Fruit fly (Drosophila melanogaster) whole organism, embryonic: ENCODE measurements around the gene CG11131.

ENCODE experiments used
- CG10979 ChIP-seq: fragments of 200-800 bp; sonication (Bioruptor generic); optimal IDR thresholded peaks from 2 replicates; lab custom pipeline; 2018; ENCODE audit warnings: missing biosample characterization, mild to moderate bottlenecking, missing genetic modification characterization, moderate library complexity
- CG11723 ChIP-seq: fragments of 200-800 bp; sonication (Bioruptor generic); optimal IDR thresholded peaks from 2 replicates; lab custom pipeline; 2017; ENCODE audit warnings: missing biosample characterization, mild to moderate bottlenecking, missing genetic modification characterization
- CG12071 ChIP-seq: fragments of 200-800 bp; sonication (Bioruptor generic); optimal IDR thresholded peaks from 3 replicates; lab custom pipeline; 2018; ENCODE audit warnings: missing biosample characterization, mild to moderate bottlenecking, missing genetic modification characterization
- CG12236 ChIP-seq: fragments of 200-800 bp; sonication (Bioruptor generic); optimal IDR thresholded peaks from 2 replicates; lab custom pipeline; 2016; ENCODE audit warnings: missing biosample characterization, missing genetic modification characterization
- CG12769 ChIP-seq: fragments of 200-800 bp; sonication (Bioruptor generic); optimal IDR thresholded peaks from 2 replicates; lab custom pipeline; 2019; ENCODE audit warnings: missing biosample characterization, mild to moderate bottlenecking, missing genetic modification characterization, moderate library complexity
- CG13424 ChIP-seq: fragments of 200-800 bp; sonication (Bioruptor generic); optimal IDR thresholded peaks from 2 replicates; lab custom pipeline; 2019; ENCODE audit warnings: missing biosample characterization, mild to moderate bottlenecking, missing genetic modification characterization, moderate library complexity
- CG13775 ChIP-seq: fragments of 200-800 bp; sonication (Bioruptor generic); optimal IDR thresholded peaks from 3 replicates; lab custom pipeline; 2017; ENCODE audit warnings: missing biosample characterization, mild to moderate bottlenecking, missing genetic modification characterization
- CG14014 ChIP-seq: fragments of 200-800 bp; sonication (Bioruptor generic); IDR thresholded peaks from 2 replicates; pipeline ENCODE4 v1.3.6; 2022; ENCODE audit warnings: missing biosample characterization, missing genetic modification characterization
- CG30020 ChIP-seq: fragments of 200-800 bp; optimal IDR thresholded peaks from 2 replicates; lab custom pipeline; 2019; ENCODE audit warnings: missing biosample characterization, mild to moderate bottlenecking, missing genetic modification characterization, moderate library complexity
- CG31388 ChIP-seq: fragments of 200-800 bp; sonication (Bioruptor generic); optimal IDR thresholded peaks from 2 replicates; lab custom pipeline; 2016; ENCODE audit warnings: missing biosample characterization, missing genetic modification characterization
- CG3163 ChIP-seq: fragments of 200-800 bp; sonication (Bioruptor generic); optimal IDR thresholded peaks from 3 replicates; lab custom pipeline; 2016; ENCODE audit warnings: missing biosample characterization, missing genetic modification characterization
- CG3838 ChIP-seq: fragments of 200-800 bp; sonication (Bioruptor generic); optimal IDR thresholded peaks from 3 replicates; lab custom pipeline; 2016; ENCODE audit warnings: missing biosample characterization, missing genetic modification characterization
- CG8765 ChIP-seq: fragments of 200-800 bp; sonication (Bioruptor generic); IDR thresholded peaks from 2 replicates; pipeline ENCODE4 v1.3.6; 2022; ENCODE audit warnings: missing biosample characterization, missing genetic modification characterization
- CG9437 ChIP-seq: fragments of 200-800 bp; sonication (Bioruptor generic); optimal IDR thresholded peaks from 2 replicates; lab custom pipeline; 2018; ENCODE audit warnings: missing biosample characterization, mild to moderate bottlenecking, missing genetic modification characterization
- CG9609 ChIP-seq: fragments of 200-800 bp; sonication (Bioruptor generic); optimal IDR thresholded peaks from 3 replicates; lab custom pipeline; 2016; ENCODE audit warnings: missing biosample characterization, missing genetic modification characterization
- CTCF ChIP-seq: fragments of 200-800 bp; sonication (Bioruptor generic); optimal IDR thresholded peaks from 2 replicates; lab custom pipeline; 2017; ENCODE audit warnings: missing biosample characterization, mild to moderate bottlenecking, missing genetic modification characterization, moderate library complexity
- Chrac-16 ChIP-seq: fragments of 200-800 bp; sonication (Bioruptor generic); optimal IDR thresholded peaks from 3 replicates; lab custom pipeline; 2016; ENCODE audit warnings: missing biosample characterization, missing genetic modification characterization
- Dad ChIP-seq: fragments of 200-800 bp; sonication (Bioruptor generic); optimal IDR thresholded peaks from 3 replicates; lab custom pipeline; 2016; ENCODE audit warnings: missing biosample characterization, missing genetic modification characterization
- Dbx ChIP-seq: fragments of 200-800 bp; sonication (Bioruptor generic); IDR thresholded peaks from 3 replicates; pipeline ENCODE4 v1.3.6; 2022; ENCODE audit warnings: missing biosample characterization, missing genetic modification characterization
- Doc2 ChIP-seq: fragments of 200-800 bp; sonication (Bioruptor generic); IDR thresholded peaks from 2 replicates; pipeline ENCODE4 v1.3.6; 2022; ENCODE audit warnings: missing biosample characterization, missing genetic modification characterization
- E2f2 ChIP-seq: fragments of 200-800 bp; sonication (Bioruptor generic); IDR thresholded peaks from 2 replicates; pipeline ENCODE4 v1.3.6; 2022; ENCODE audit warnings: missing biosample characterization, missing genetic modification characterization
- Fer1 ChIP-seq: fragments of 200-800 bp; sonication (Bioruptor generic); optimal IDR thresholded peaks from 2 replicates; lab custom pipeline; 2017; ENCODE audit warnings: missing biosample characterization, mild to moderate bottlenecking, missing genetic modification characterization
- H15 ChIP-seq: fragments of 200-800 bp; sonication (Bioruptor generic); IDR thresholded peaks from 3 replicates; pipeline ENCODE4 v1.3.6; 2022; ENCODE audit warnings: missing biosample characterization, missing genetic modification characterization
- HHEX ChIP-seq: fragments of 200-800 bp; sonication (Bioruptor generic); optimal IDR thresholded peaks from 3 replicates; lab custom pipeline; 2017; ENCODE audit warnings: missing biosample characterization, mild to moderate bottlenecking, missing genetic modification characterization, missing genetic modification reagents
- HmgZ ChIP-seq: fragments of 200-800 bp; sonication (Bioruptor generic); optimal IDR thresholded peaks from 2 replicates; lab custom pipeline; 2018; ENCODE audit warnings: missing biosample characterization, mild to moderate bottlenecking, missing genetic modification characterization
- Hr39 ChIP-seq: fragments of >200 bp; optimal IDR thresholded peaks from 2 replicates; lab custom pipeline; 2017
- Kr ChIP-seq: fragments of 200-800 bp; sonication (Bioruptor generic); optimal IDR thresholded peaks from 2 replicates; lab custom pipeline; 2017; ENCODE audit warnings: missing biosample characterization, mild to moderate bottlenecking, missing genetic modification characterization
- Mad ChIP-seq: fragments of 200-800 bp; sonication (Bioruptor generic); optimal IDR thresholded peaks from 2 replicates; lab custom pipeline; 2016; ENCODE audit warnings: missing biosample characterization, missing genetic modification characterization
- NC2α ChIP-seq: fragments of 200-800 bp; sonication (Bioruptor generic); optimal IDR thresholded peaks from 2 replicates; lab custom pipeline; 2016; ENCODE audit warnings: missing biosample characterization, missing genetic modification characterization
- NC2β ChIP-seq: fragments of 200-800 bp; sonication (Bioruptor generic); optimal IDR thresholded peaks from 2 replicates; lab custom pipeline; 2016; ENCODE audit warnings: missing biosample characterization, missing genetic modification characterization
- Ravus ChIP-seq: fragments of 200-800 bp; sonication (Bioruptor generic); IDR thresholded peaks from 2 replicates; pipeline ENCODE4 v1.3.6; 2022; ENCODE audit warnings: missing biosample characterization, missing genetic modification characterization
- cato ChIP-seq: fragments of 200-800 bp; sonication (Bioruptor generic); optimal IDR thresholded peaks from 2 replicates; lab custom pipeline; 2016; ENCODE audit warnings: missing biosample characterization, missing genetic modification characterization, borderline replicate concordance
- chinmo ChIP-seq: fragments of 200-800 bp; sonication (Bioruptor generic); IDR thresholded peaks from 4 replicates; pipeline ENCODE4 v1.3.6; 2022; ENCODE audit warnings: missing biosample characterization, missing genetic modification characterization; ENCODE audit not compliant: partially characterized antibody
- crc ChIP-seq: fragments of 200-800 bp; sonication (Bioruptor generic); optimal IDR thresholded peaks from 2 replicates; lab custom pipeline; 2016; ENCODE audit warnings: missing biosample characterization, missing genetic modification characterization
- cwo ChIP-seq: fragments of 200-800 bp; sonication (Bioruptor generic); optimal IDR thresholded peaks from 3 replicates; lab custom pipeline; 2017; ENCODE audit warnings: missing biosample characterization, missing genetic modification characterization, mild to moderate bottlenecking, moderate library complexity, missing genetic modification reagents
- dmrt11E ChIP-seq: fragments of 200-800 bp; sonication (Bioruptor generic); optimal IDR thresholded peaks from 3 replicates; lab custom pipeline; 2018; ENCODE audit warnings: missing biosample characterization, mild to moderate bottlenecking, missing genetic modification characterization, moderate library complexity
- gem ChIP-seq: fragments of 200-800 bp; sonication (Bioruptor generic); optimal IDR thresholded peaks from 2 replicates; lab custom pipeline; 2019; ENCODE audit warnings: missing biosample characterization, mild to moderate bottlenecking, missing genetic modification characterization, moderate library complexity
- grau ChIP-seq: fragments of 200-800 bp; optimal IDR thresholded peaks from 3 replicates; lab custom pipeline; 2019; ENCODE audit warnings: missing biosample characterization, mild to moderate bottlenecking, missing genetic modification characterization, moderate library complexity
- inv ChIP-seq: fragments of 200-800 bp; sonication (Bioruptor generic); IDR thresholded peaks from 2 replicates; pipeline ENCODE4 v1.3.6; 2022; ENCODE audit warnings: missing biosample characterization, missing genetic modification characterization; ENCODE audit not compliant: partially characterized antibody
- lab ChIP-seq: fragments of 200-800 bp; sonication (Bioruptor generic); optimal IDR thresholded peaks from 3 replicates; lab custom pipeline; 2017; ENCODE audit warnings: missing biosample characterization, missing genetic modification characterization, mild to moderate bottlenecking, moderate library complexity, missing genetic modification reagents
- nerfin-2 ChIP-seq: fragments of 200-800 bp; sonication (Bioruptor generic); IDR thresholded peaks from 2 replicates; pipeline ENCODE4 v1.3.6; 2022; ENCODE audit warnings: missing biosample characterization, missing genetic modification characterization; ENCODE audit not compliant: partially characterized antibody
- prd ChIP-seq, 3 experiments: fragments of >200 bp in 2 of 3; fragments of 200-800 bp in 1 of 3; sonication (Bioruptor generic) in 1 of 3; optimal IDR thresholded peaks in 2 of 3; IDR thresholded peaks in 1 of 3; 2 replicates in 2 of 3; 3 replicates in 1 of 3; pipeline versions ENCODE4 v1.3.6 to Lab custom; 2017 to 2022; ENCODE audit warnings: missing biosample characterization in 1 of 3, missing genetic modification characterization in 1 of 3
- psq ChIP-seq: fragments of 200-800 bp; sonication (Bioruptor generic); optimal IDR thresholded peaks from 2 replicates; lab custom pipeline; 2017; ENCODE audit warnings: missing biosample characterization, missing genetic modification characterization
- rib ChIP-seq: fragments of 200-800 bp; sonication (Bioruptor generic); IDR thresholded peaks from 2 replicates; pipeline ENCODE4 v1.3.6; 2022; ENCODE audit warnings: missing biosample characterization, missing genetic modification characterization
- salm ChIP-seq: fragments of 200-800 bp; sonication (Bioruptor generic); optimal IDR thresholded peaks from 2 replicates; lab custom pipeline; 2018; ENCODE audit warnings: missing biosample characterization, mild to moderate bottlenecking, missing genetic modification characterization
- seq ChIP-seq: fragments of 200-800 bp; sonication (Bioruptor generic); IDR thresholded peaks from 2 replicates; pipeline ENCODE4 v1.3.6; 2022; ENCODE audit warnings: missing biosample characterization, missing genetic modification characterization
- sisA ChIP-seq: fragments of 200-800 bp; sonication (Bioruptor generic); IDR thresholded peaks from 2 replicates; pipeline ENCODE4 v1.3.6; 2022; ENCODE audit warnings: missing biosample characterization, missing genetic modification characterization
- slp2 ChIP-seq: fragments of 200-800 bp; sonication (Bioruptor generic); optimal IDR thresholded peaks from 2 replicates; lab custom pipeline; 2016; ENCODE audit warnings: missing biosample characterization, missing genetic modification characterization
- stwl ChIP-seq: fragments of 200-800 bp; sonication (Bioruptor generic); optimal IDR thresholded peaks from 3 replicates; lab custom pipeline; 2018; ENCODE audit warnings: missing biosample characterization, mild to moderate bottlenecking, missing genetic modification characterization, moderate library complexity
- tin ChIP-seq: fragments of 200-800 bp; sonication (Bioruptor generic); optimal IDR thresholded peaks from 3 replicates; lab custom pipeline; 2016; ENCODE audit warnings: missing biosample characterization, missing genetic modification characterization
- tna ChIP-seq: fragments of 200-800 bp; sonication (Bioruptor generic); IDR thresholded peaks from 2 replicates; pipeline ENCODE4 v1.3.6; 2022; ENCODE audit warnings: missing biosample characterization, missing genetic modification characterization; ENCODE audit not compliant: partially characterized antibody

CG11131 gene

DNA sequence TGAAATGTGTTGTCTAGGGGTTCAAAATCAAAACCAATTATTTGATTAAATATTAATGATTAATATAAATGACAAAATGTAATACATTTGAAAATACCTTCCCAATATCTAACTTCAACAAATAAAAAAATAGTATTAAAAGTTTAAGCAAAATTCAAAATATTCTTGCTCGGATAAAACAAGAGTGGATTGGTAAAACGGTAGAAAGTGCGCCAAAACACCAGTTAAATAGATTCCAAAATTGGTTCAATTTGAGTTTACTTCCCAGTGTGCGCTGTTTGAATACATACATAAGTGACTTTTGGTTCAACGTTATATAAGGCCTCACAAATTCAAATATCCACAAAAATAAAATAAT is 33.5 kb upstream of the CG11131 start (continued):
- TF ChIP-seq CG13424 (tag; lab: Kevin White, UChicago) (peak; percentile 83), NC2β (no peak), psq (GFP tag; lab: Kevin White, UChicago) (peak; percentile 11), H15 (GFP tag; lab: Robert Waterston, UW) (peak; percentile 57; the same call in 1 of the 3 replicates), CG8765 (GFP tag; lab: Robert Waterston, UW) (no peak), Chrac-16 (peak; percentile 48), Kr (GFP tag; lab: Kevin White, UChicago) (no peak), CG3838 (peak; percentile 7), sisA (GFP tag; lab: Robert Waterston, UW) (peak; percentile 49; the same call in 1 of the 2 replicates), nerfin-2 (GFP tag; lab: Robert Waterston, UW) (no peak), tna (GFP tag; lab: Robert Waterston, UW) (no peak), Fer1 (peak; percentile 73), CG9609 (GFP tag; lab: Kevin White, UChicago) (no peak), Dbx (GFP tag; lab: Robert Waterston, UW) (peak; percentile 51; the same call in 1 of the 3 replicates), gem (tag; lab: Kevin White, UChicago) (peak; percentile 91), Dad (GFP tag; lab: Kevin White, UChicago) (no peak), crc (GFP tag; lab: Kevin White, UChicago) (no peak), NC2α (GFP tag; lab: Kevin White, UChicago) (peak; percentile 2), Ravus (GFP tag; lab: Robert Waterston, UW) (no peak; the same call in 1 of the 2 replicates), CG10979 (tag; lab: Kevin White, UChicago) (peak; percentile 33), CG14014 (GFP tag; lab: Robert Waterston, UW) (peak; percentile 69), salm (tag; lab: Kevin White, UChicago) (peak; percentile 70), cato (GFP tag; lab: Kevin White, UChicago) (peak; percentile 32), grau (tag; lab: Kevin White, UChicago) (peak; percentile 84), Hr39 (lab: Kevin White, UChicago) (no peak), slp2 (GFP tag; lab: Kevin White, UChicago) (peak; percentile 27), dmrt11E (tag; lab: Kevin White, UChicago) (peak; percentile 2), lab (GFP tag; lab: Kevin White, UChicago) (peak; percentile 58), seq (GFP tag; lab: Robert Waterston, UW) (peak; percentile 69), cwo (GFP tag; lab: Kevin White, UChicago) (peak; percentile 49), CG31388 (GFP tag; lab: Kevin White, UChicago) (no peak), stwl (tag; lab: Kevin White, UChicago) (no peak), CTCF (GFP tag; lab: Kevin White, UChicago) (no peak), CG12236 (GFP tag; lab: Kevin White, UChicago) (no peak), HHEX (GFP tag; lab: Kevin White, UChicago) (peak; percentile 68), CG12769 (tag; lab: Kevin White, UChicago) (no peak), E2f2 (GFP tag; lab: Robert Waterston, UW) (peak; percentile 53; the same call in 1 of the 2 replicates), CG30020 (tag; lab: Kevin White, UChicago) (peak; percentile 22), CG11723 (GFP tag; lab: Kevin White, UChicago) (peak; percentile 45), HmgZ (no peak), CG9437 (GFP tag; lab: Kevin White, UChicago) (peak; percentile 65), Doc2 (no peak), Mad (GFP tag; lab: Kevin White, UChicago) (peak; percentile 15), CG13775 (GFP tag; lab: Kevin White, UChicago) (peak; percentile 38), tin (GFP tag; lab: Kevin White, UChicago) (peak; percentile 31), chinmo (GFP tag; lab: Robert Waterston, UW) (no peak), CG12071 (GFP tag; lab: Kevin White, UChicago) (peak; percentile 40), inv (GFP tag; lab: Robert Waterston, UW) (no peak), rib (GFP tag; lab: Robert Waterston, UW) (peak; percentile 43; the same call in 1 of the 2 replicates), CG3163 (no peak), prd (optimal IDR thresholded peaks at IDR 0.05; lab: Kevin White, UChicago) (no peak), prd (GFP tag; IDR thresholded peaks at IDR 0.05; lab: Robert Waterston, UW) (peak; percentile 57; the same call in 2 of the 3 replicates)
